Fruit fly (Drosophila melanogaster): ENCODE data around the gene CG13850.

Gene CG13850

DNA sequence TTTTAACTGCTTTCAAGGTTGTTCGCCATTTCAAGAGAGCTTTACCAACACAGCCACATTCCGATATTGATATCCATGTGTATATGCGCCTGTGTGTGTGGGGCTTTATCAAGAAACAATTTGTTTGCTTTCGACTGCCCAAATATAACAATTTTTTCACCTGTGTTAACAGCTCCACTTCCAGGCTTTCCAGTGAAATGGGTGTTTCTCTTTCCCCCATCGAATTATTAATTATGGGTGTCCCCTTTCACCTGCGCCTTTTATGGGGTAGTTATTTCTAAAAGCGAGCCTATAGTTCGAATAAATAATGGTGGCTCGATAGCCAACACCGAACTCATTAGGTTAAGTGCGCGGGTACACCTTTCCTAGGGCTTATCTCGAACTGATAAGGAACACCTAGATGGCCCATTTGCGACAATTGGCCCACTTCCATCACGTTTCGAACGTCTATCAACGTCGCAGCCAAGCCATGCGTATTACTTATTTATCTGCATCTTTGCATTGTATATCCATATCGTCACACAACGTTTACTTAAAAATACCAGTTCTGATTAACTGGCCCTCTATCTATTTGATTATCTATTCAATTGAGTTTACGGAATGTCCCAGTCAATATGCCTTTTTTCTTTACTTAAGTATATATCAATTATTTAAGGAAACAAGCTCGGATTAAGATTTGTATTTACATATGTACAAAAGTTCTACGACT, 1.3 kb upstream of the CG13850 start:
- TF ChIP-seq salr (GFP tag; optimal IDR thresholded peaks at IDR 0.05) (no peak), CG32006 (GFP tag; optimal IDR thresholded peaks at IDR 0.05) (no peak), CG6854 (GFP tag; optimal IDR thresholded peaks at IDR 0.05) (no peak), CG6808 (GFP tag; optimal IDR thresholded peaks at IDR 0.05) (no peak), Sox15 (GFP tag; optimal IDR thresholded peaks at IDR 0.05) (no peak), CG8632 (GFP tag; optimal IDR thresholded peaks at IDR 0.05) (no peak), CG10669 (GFP tag; optimal IDR thresholded peaks at IDR 0.05) (no peak), eg (GFP tag; IDR thresholded peaks at IDR 0.05) (no peak), Blimp-1 (GFP tag; optimal IDR thresholded peaks at IDR 0.05) (no peak), lz (GFP tag; optimal IDR thresholded peaks at IDR 0.05) (no peak), esn (GFP tag; optimal IDR thresholded peaks at IDR 0.05) (no peak), dac (GFP tag; optimal IDR thresholded peaks at IDR 0.05) (no peak), fd85E (GFP tag; optimal IDR thresholded peaks at IDR 0.05) (no peak), CG11762 (GFP tag; optimal IDR thresholded peaks at IDR 0.05; ENCODE audit: insufficient read depth) (no peak), CG9139 (GFP tag; optimal IDR thresholded peaks at IDR 0.05) (no peak), cyc (GFP tag; optimal IDR thresholded peaks at IDR 0.05) (no peak), Ets96B (tag; optimal IDR thresholded peaks at IDR 0.05) (no peak), ss (GFP tag; optimal IDR thresholded peaks at IDR 0.05) (no peak), fkh (GFP tag; optimal IDR thresholded peaks at IDR 0.05) (peak; percentile 86), net (GFP tag; optimal IDR thresholded peaks at IDR 0.05) (no peak), CG1621 (tag; optimal IDR thresholded peaks at IDR 0.05) (no peak), CG34406 (GFP tag; optimal IDR thresholded peaks at IDR 0.05) (no peak), Eip78C (GFP tag) (peak; percentile 27), CG3032 (tag; optimal IDR thresholded peaks at IDR 0.05) (no peak), Hr4 (GFP tag; optimal IDR thresholded peaks at IDR 0.05) (no peak), Hr38 (GFP tag; optimal IDR thresholded peaks at IDR 0.05) (no peak), Eip75B (GFP tag; optimal IDR thresholded peaks at IDR 0.05) (no peak), Met (GFP tag; optimal IDR thresholded peaks at IDR 0.05) (no peak), svp (GFP tag) (peak; percentile 73), Lpt (GFP tag; optimal IDR thresholded peaks at IDR 0.05) (no peak), Hr39 (GFP tag; optimal IDR thresholded peaks at IDR 0.05) (no peak), dsx (GFP tag; optimal IDR thresholded peaks at IDR 0.05; ENCODE audit: poor library complexity, severe bottlenecking) (no peak), vri (GFP tag; optimal IDR thresholded peaks at IDR 0.05) (peak; percentile 27), CG6276 (GFP tag; optimal IDR thresholded peaks at IDR 0.05) (no peak), spab (GFP tag; optimal IDR thresholded peaks at IDR 0.05) (no peak)

DNA sequence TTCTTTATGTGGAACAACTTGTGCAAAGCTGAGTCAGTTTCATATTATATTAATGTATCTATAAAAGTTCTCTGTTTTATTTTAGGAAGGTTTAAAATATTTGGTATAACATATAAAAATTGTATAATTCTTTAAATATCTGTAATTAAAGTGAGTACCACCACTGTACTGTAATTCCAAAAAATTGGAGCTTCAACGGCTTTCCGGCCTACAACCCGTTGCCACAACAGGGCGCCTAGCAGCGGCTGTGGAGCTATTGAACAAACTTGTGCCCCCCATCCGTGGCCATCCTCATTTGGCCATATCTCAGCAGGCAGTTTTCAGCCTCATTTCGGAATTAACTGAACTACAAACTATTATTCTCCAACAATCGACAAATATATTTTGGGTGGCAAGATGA, 5.1 kb downstream of the CG13850 start, which contains the start of gene CG13855:
TSS of gene CG13855 (plus strand) at position 301 of the 400 bp plus-strand sequence.
- TF ChIP-seq fd85E (GFP tag; optimal IDR thresholded peaks at IDR 0.05) (no peak), CG32006 (GFP tag; optimal IDR thresholded peaks at IDR 0.05) (no peak), Lpt (GFP tag; optimal IDR thresholded peaks at IDR 0.05) (no peak), CG6854 (GFP tag; optimal IDR thresholded peaks at IDR 0.05) (no peak), Hr39 (GFP tag; optimal IDR thresholded peaks at IDR 0.05) (no peak), achi (GFP tag; optimal IDR thresholded peaks at IDR 0.05) (no peak), CG6163 (GFP tag; IDR thresholded peaks at IDR 0.05) (no peak), ss (GFP tag; optimal IDR thresholded peaks at IDR 0.05) (no peak), eg (GFP tag; IDR thresholded peaks at IDR 0.05) (no peak), OdsH (GFP tag; optimal IDR thresholded peaks at IDR 0.05) (no peak), CG10631 (GFP tag; optimal IDR thresholded peaks at IDR 0.05) (no peak), Gug (GFP tag; IDR thresholded peaks at IDR 0.05) (no peak), CG10669 (GFP tag; optimal IDR thresholded peaks at IDR 0.05) (no peak), Eip78C (GFP tag) (no peak)

All from whole organism, prepupa.